Worm (Caenorhabditis elegans): ENCODE measurements around the gene T21E8.6.

- TF ChIP-seq blmp-1 (tag; optimal IDR thresholded peaks at IDR 0.05) (no peak), nhr-28 (tag; optimal IDR thresholded peaks at IDR 0.05) (no peak), lin-13 (tag; optimal IDR thresholded peaks at IDR 0.05) (no peak), unc-120 (tag; optimal IDR thresholded peaks at IDR 0.05; ENCODE audit: poor library complexity, severe bottlenecking) (peak; percentile 86), nhr-237 (tag; optimal IDR thresholded peaks at IDR 0.05) (no peak), elt-1 (tag; optimal IDR thresholded peaks at IDR 0.05; ENCODE audit: borderline replicate concordance, insufficient read depth) (no peak), pha-4 (tag; optimal IDR thresholded peaks at IDR 0.05) (no peak), nhr-12 (tag; optimal IDR thresholded peaks at IDR 0.05) (peak; percentile 35), ztf-11 (tag; optimal IDR thresholded peaks at IDR 0.05) (no peak), unc-62 (GFP tag; optimal IDR thresholded peaks at IDR 0.05) (peak; percentile 72)
Measured at ce11 chrX:10900952-10901351, 18.9 kb downstream of the T21E8.6 start.
